Fruit fly (Drosophila melanogaster) whole organism, embryonic: ENCODE measurements around the gene Cad88C.

ENCODE experiments used
- Antp ChIP-seq: fragments of 200-800 bp; sonication (Bioruptor generic); optimal IDR thresholded peaks from 3 replicates; lab custom pipeline; 2016; ENCODE audit warnings: missing biosample characterization, missing genetic modification characterization
- Atf-2 ChIP-seq: fragments of 200-800 bp; sonication (Bioruptor generic); optimal IDR thresholded peaks from 2 replicates; lab custom pipeline; 2016; ENCODE audit warnings: missing biosample characterization, missing genetic modification characterization
- CG11247 ChIP-seq: fragments of 200-800 bp; sonication (Bioruptor generic); IDR thresholded peaks from 2 replicates; pipeline ENCODE4 v1.3.6; 2022; ENCODE audit warnings: missing biosample characterization, missing genetic modification characterization
- CG12769 ChIP-seq: fragments of 200-800 bp; sonication (Bioruptor generic); optimal IDR thresholded peaks from 2 replicates; lab custom pipeline; 2019; ENCODE audit warnings: missing biosample characterization, mild to moderate bottlenecking, missing genetic modification characterization, moderate library complexity
- CG13296 ChIP-seq: fragments of 200-800 bp; sonication (Bioruptor generic); optimal IDR thresholded peaks from 3 replicates; lab custom pipeline; 2018; ENCODE audit warnings: missing biosample characterization, mild to moderate bottlenecking, missing genetic modification characterization
- CG13894 ChIP-seq: fragments of 200-800 bp; sonication (Bioruptor generic); optimal IDR thresholded peaks from 3 replicates; lab custom pipeline; 2018; ENCODE audit warnings: missing biosample characterization, mild to moderate bottlenecking, missing genetic modification characterization, moderate library complexity
- CG15269 ChIP-seq: fragments of 200-800 bp; sonication (Bioruptor generic); optimal IDR thresholded peaks from 2 replicates; lab custom pipeline; 2018; ENCODE audit warnings: missing biosample characterization, mild to moderate bottlenecking, missing genetic modification characterization, moderate library complexity
- CG15696 ChIP-seq: fragments of 200-800 bp; sonication (Bioruptor generic); optimal IDR thresholded peaks from 2 replicates; lab custom pipeline; 2019; ENCODE audit warnings: missing biosample characterization, mild to moderate bottlenecking, missing genetic modification characterization, moderate library complexity
- CG17328 ChIP-seq: fragments of 200-800 bp; sonication (Bioruptor generic); IDR thresholded peaks from 2 replicates; pipeline ENCODE4 v1.3.6; 2022; ENCODE audit warnings: missing biosample characterization, missing genetic modification characterization
- CG18011 ChIP-seq: fragments of 200-800 bp; sonication (Bioruptor generic); optimal IDR thresholded peaks from 2 replicates; lab custom pipeline; 2017; ENCODE audit warnings: missing biosample characterization, missing genetic modification characterization, mild to moderate bottlenecking, moderate library complexity, missing genotype
- CG18764 ChIP-seq: fragments of 200-800 bp; sonication (Bioruptor generic); optimal IDR thresholded peaks from 3 replicates; lab custom pipeline; 2016; ENCODE audit warnings: missing biosample characterization, missing genetic modification characterization
- CG30431 ChIP-seq: fragments of 200-800 bp; sonication (Bioruptor generic); optimal IDR thresholded peaks from 2 replicates; lab custom pipeline; 2017; ENCODE audit warnings: missing biosample characterization, missing genetic modification characterization
- CG3847 ChIP-seq: fragments of 200-800 bp; sonication (Bioruptor generic); IDR thresholded peaks from 2 replicates; pipeline ENCODE4 v1.3.6; 2022; ENCODE audit warnings: missing biosample characterization, missing genetic modification characterization
- CG3995 ChIP-seq: fragments of 200-800 bp; sonication (Bioruptor generic); optimal IDR thresholded peaks from 3 replicates; lab custom pipeline; 2016; ENCODE audit warnings: missing biosample characterization, missing genetic modification characterization
- CG4360 ChIP-seq: fragments of 200-800 bp; sonication (Bioruptor generic); IDR thresholded peaks from 2 replicates; pipeline ENCODE4 v1.3.6; 2022; ENCODE audit warnings: missing biosample characterization, missing genetic modification characterization
- CG4820 ChIP-seq: fragments of 200-800 bp; sonication (Bioruptor generic); optimal IDR thresholded peaks from 3 replicates; lab custom pipeline; 2016; ENCODE audit warnings: missing biosample characterization, missing genetic modification characterization
- CG5245 ChIP-seq: fragments of 200-800 bp; sonication (Bioruptor generic); optimal IDR thresholded peaks from 3 replicates; lab custom pipeline; 2016; ENCODE audit warnings: missing biosample characterization, missing genetic modification characterization
- CG6272 ChIP-seq: fragments of 200-800 bp; sonication (Bioruptor generic); IDR thresholded peaks from 2 replicates; pipeline ENCODE4 v1.3.6; 2022; ENCODE audit warnings: missing biosample characterization, missing genetic modification characterization
- CG7839 ChIP-seq: fragments of 200-800 bp; sonication (Bioruptor generic); optimal IDR thresholded peaks from 3 replicates; lab custom pipeline; 2018; ENCODE audit warnings: missing biosample characterization, mild to moderate bottlenecking, missing genetic modification characterization, moderate library complexity
- CG8359 ChIP-seq: fragments of 200-800 bp; sonication (Bioruptor generic); optimal IDR thresholded peaks from 2 replicates; lab custom pipeline; 2017; ENCODE audit warnings: missing biosample characterization, mild to moderate bottlenecking, missing genetic modification characterization, borderline replicate concordance
- CG8944 ChIP-seq: fragments of 200-800 bp; sonication (Bioruptor generic); optimal IDR thresholded peaks from 3 replicates; lab custom pipeline; 2016; ENCODE audit warnings: missing biosample characterization, missing genetic modification characterization
- CG9797 ChIP-seq: fragments of 200-800 bp; sonication (Bioruptor generic); optimal IDR thresholded peaks from 3 replicates; lab custom pipeline; 2018; ENCODE audit warnings: missing biosample characterization, mild to moderate bottlenecking, missing genetic modification characterization
- CHES-1-like ChIP-seq: fragments of 200-800 bp; sonication (Bioruptor generic); optimal IDR thresholded peaks from 2 replicates; lab custom pipeline; 2016; ENCODE audit warnings: missing biosample characterization, missing genetic modification characterization
- Doc3 ChIP-seq: fragments of 200-800 bp; sonication (Bioruptor generic); IDR thresholded peaks from 3 replicates; pipeline ENCODE4 v1.3.6; 2022; ENCODE audit warnings: missing biosample characterization, missing genetic modification characterization; ENCODE audit not compliant: partially characterized antibody
- E2f1 ChIP-seq: fragments of 200-800 bp; sonication (Bioruptor generic); IDR thresholded peaks from 2 replicates; pipeline ENCODE4 v1.3.6; 2022; ENCODE audit warnings: missing biosample characterization, missing genetic modification characterization
- GATAe ChIP-seq: fragments of 200-800 bp; sonication (Bioruptor generic); conservative IDR thresholded peaks from 2 replicates; pipeline ENCODE4 v1.3.6; 2022; ENCODE audit warnings: missing biosample characterization, missing genetic modification characterization
- Hr39 ChIP-seq: fragments of >200 bp; optimal IDR thresholded peaks from 2 replicates; lab custom pipeline; 2017
- Hr51 ChIP-seq, 2 experiments: fragments of 200-800 bp; sonication (Bioruptor generic); optimal IDR thresholded peaks; 2 replicates in 1 of 2; 3 replicates in 1 of 2; lab custom pipeline; 2016 to 2018; ENCODE audit warnings: missing biosample characterization in 2 of 2, missing genetic modification characterization in 2 of 2, mild to moderate bottlenecking in 1 of 2, moderate library complexity in 1 of 2
- MESR4 ChIP-seq: fragments of 200-800 bp; sonication (Bioruptor generic); optimal IDR thresholded peaks from 2 replicates; lab custom pipeline; 2018; ENCODE audit warnings: missing biosample characterization, mild to moderate bottlenecking, missing genetic modification characterization, moderate library complexity
- Nf-YB ChIP-seq: fragments of 200-800 bp; sonication (Bioruptor generic); optimal IDR thresholded peaks from 3 replicates; lab custom pipeline; 2019; ENCODE audit warnings: missing biosample characterization, mild to moderate bottlenecking, missing genetic modification characterization, moderate library complexity
- Sry-β ChIP-seq: fragments of 200-800 bp; sonication (Bioruptor generic); optimal IDR thresholded peaks from 2 replicates; lab custom pipeline; 2018; ENCODE audit warnings: missing biosample characterization, mild to moderate bottlenecking, missing genetic modification characterization, moderate library complexity
- Usf ChIP-seq: fragments of 200-800 bp; sonication (Bioruptor generic); optimal IDR thresholded peaks from 2 replicates; lab custom pipeline; 2017; ENCODE audit warnings: missing genotype, missing biosample characterization, missing genetic modification characterization
- crp ChIP-seq, 2 experiments: fragments of 200-800 bp; sonication (Bioruptor generic); optimal IDR thresholded peaks; 2 replicates in 1 of 2; 3 replicates in 1 of 2; lab custom pipeline; 2017; ENCODE audit warnings: missing biosample characterization in 2 of 2, missing genetic modification characterization in 2 of 2, mild to moderate bottlenecking in 1 of 2, moderate library complexity in 1 of 2
- dan ChIP-seq: fragments of 200-800 bp; sonication (Bioruptor generic); IDR thresholded peaks from 2 replicates; pipeline ENCODE4 v1.3.6; 2022; ENCODE audit warnings: missing biosample characterization, missing genetic modification characterization
- dm ChIP-seq: fragments of 200-800 bp; sonication (Bioruptor generic); optimal IDR thresholded peaks from 3 replicates; lab custom pipeline; 2016; ENCODE audit warnings: missing biosample characterization, missing genetic modification characterization
- fd102C ChIP-seq: fragments of 200-800 bp; sonication (Bioruptor generic); optimal IDR thresholded peaks from 2 replicates; lab custom pipeline; 2018; ENCODE audit warnings: missing biosample characterization, mild to moderate bottlenecking, missing genetic modification characterization, moderate library complexity
- fd96Cb ChIP-seq: fragments of 200-800 bp; sonication (Bioruptor generic); optimal IDR thresholded peaks from 2 replicates; lab custom pipeline; 2018; ENCODE audit warnings: missing biosample characterization, mild to moderate bottlenecking, missing genetic modification characterization, moderate library complexity
- gcm ChIP-seq: fragments of 200-800 bp; sonication (Bioruptor generic); optimal IDR thresholded peaks from 2 replicates; lab custom pipeline; 2019; ENCODE audit warnings: missing biosample characterization, mild to moderate bottlenecking, missing genetic modification characterization, moderate library complexity
- jumu ChIP-seq: fragments of 200-800 bp; sonication (Bioruptor generic); optimal IDR thresholded peaks from 3 replicates; lab custom pipeline; 2016; ENCODE audit warnings: missing biosample characterization, missing genetic modification characterization
- lab ChIP-seq: fragments of 200-800 bp; sonication (Bioruptor generic); optimal IDR thresholded peaks from 3 replicates; lab custom pipeline; 2017; ENCODE audit warnings: missing biosample characterization, missing genetic modification characterization, mild to moderate bottlenecking, moderate library complexity, missing genetic modification reagents
- lilli ChIP-seq: fragments of 200-800 bp; sonication (Bioruptor generic); optimal IDR thresholded peaks from 3 replicates; lab custom pipeline; 2016; ENCODE audit warnings: missing biosample characterization, missing genetic modification characterization
- nau ChIP-seq: fragments of 200-800 bp; sonication (Bioruptor generic); optimal IDR thresholded peaks from 3 replicates; lab custom pipeline; 2017; ENCODE audit warnings: missing biosample characterization, mild to moderate bottlenecking, missing genetic modification characterization, missing genetic modification reagents
- onecut ChIP-seq: fragments of 200-800 bp; sonication (Bioruptor generic); IDR thresholded peaks from 2 replicates; pipeline ENCODE4 v1.3.6; 2022; ENCODE audit warnings: missing biosample characterization, missing genetic modification characterization
- psq ChIP-seq: fragments of 200-800 bp; sonication (Bioruptor generic); optimal IDR thresholded peaks from 2 replicates; lab custom pipeline; 2017; ENCODE audit warnings: missing biosample characterization, missing genetic modification characterization
- rib ChIP-seq: fragments of 200-800 bp; sonication (Bioruptor generic); IDR thresholded peaks from 2 replicates; pipeline ENCODE4 v1.3.6; 2022; ENCODE audit warnings: missing biosample characterization, missing genetic modification characterization
- run ChIP-seq: fragments of 200-800 bp; sonication (Bioruptor generic); optimal IDR thresholded peaks from 3 replicates; lab custom pipeline; 2018; ENCODE audit warnings: missing biosample characterization, mild to moderate bottlenecking, missing genetic modification characterization
- sug ChIP-seq: fragments of 200-800 bp; optimal IDR thresholded peaks from 2 replicates; lab custom pipeline; 2019; ENCODE audit warnings: missing biosample characterization, mild to moderate bottlenecking, missing genetic modification characterization, moderate library complexity
- ttk ChIP-seq: fragments of 200-800 bp; sonication (Bioruptor generic); IDR thresholded peaks from 2 replicates; pipeline ENCODE4 v2.1.2; 2022; ENCODE audit warnings: missing biosample characterization, missing genetic modification characterization
- zen2 ChIP-seq: fragments of 200-800 bp; sonication (Bioruptor generic); IDR thresholded peaks from 3 replicates; pipeline ENCODE4 v1.3.6; 2022; ENCODE audit warnings: missing biosample characterization, missing genetic modification characterization; ENCODE audit not compliant: partially characterized antibody

The Cad88C gene

dm6 chr3R:14649307-14650239 lies 19.3 kb downstream of the Cad88C start (continued):
- no peak for TF ChIP-seq rib (GFP tag; lab: Robert Waterston, UW)
- no peak for TF ChIP-seq sug (tag; lab: Kevin White, UChicago)
- TF ChIP-seq CG18011 (GFP tag; lab: Kevin White, UChicago): peak; percentile 35
- no peak for TF ChIP-seq CG13894 (tag; lab: Kevin White, UChicago)
- no peak for TF ChIP-seq nau (GFP tag; lab: Kevin White, UChicago)
- no peak for TF ChIP-seq Antp
- TF ChIP-seq CG15269 (tag; lab: Kevin White, UChicago): no peak
- TF ChIP-seq CG8359: no peak
- TF ChIP-seq Usf (GFP tag; lab: Kevin White, UChicago): peak; percentile 6
- TF ChIP-seq Hr39: no peak
- TF ChIP-seq dm (GFP tag; lab: Kevin White, UChicago): no peak
- no peak for TF ChIP-seq run (tag; lab: Kevin White, UChicago)
- peak; percentile 66 for TF ChIP-seq psq
- TF ChIP-seq CG15696 (tag; lab: Kevin White, UChicago): no peak
- TF ChIP-seq dan (GFP tag; lab: Robert Waterston, UW): no peak
- TF ChIP-seq lab (GFP tag; lab: Kevin White, UChicago): no peak
- no peak for TF ChIP-seq CHES-1-like
- no peak for TF ChIP-seq Hr51 (GFP tag; optimal IDR thresholded peaks at IDR 0.05; lab: Kevin White, UChicago)
- no peak for TF ChIP-seq CG6272 (GFP tag; lab: Robert Waterston, UW)
- no peak for TF ChIP-seq CG12769 (tag; lab: Kevin White, UChicago)
- TF ChIP-seq fd102C (GFP tag; lab: Kevin White, UChicago): no peak
- no peak for TF ChIP-seq onecut
- TF ChIP-seq CG3847 (GFP tag; lab: Robert Waterston, UW): no peak
- TF ChIP-seq CG13296 (GFP tag; lab: Kevin White, UChicago): no peak
- no peak for TF ChIP-seq Atf-2 (GFP tag; lab: Kevin White, UChicago)
- TF ChIP-seq E2f1 (GFP tag; lab: Robert Waterston, UW): no peak
- TF ChIP-seq fd96Cb (tag; lab: Kevin White, UChicago): no peak
- no peak for TF ChIP-seq CG18764 (GFP tag; lab: Kevin White, UChicago)
- no peak for TF ChIP-seq zen2 (GFP tag; lab: Robert Waterston, UW)
- TF ChIP-seq Sry-β (GFP tag; lab: Kevin White, UChicago): no peak
- TF ChIP-seq MESR4 (GFP tag; lab: Kevin White, UChicago): no peak
- no peak for TF ChIP-seq jumu
- no peak for TF ChIP-seq CG4820
- TF ChIP-seq GATAe (GFP tag; lab: Robert Waterston, UW): no peak
- TF ChIP-seq gcm: no peak
- no peak for TF ChIP-seq CG9797 (GFP tag; lab: Kevin White, UChicago)
- TF ChIP-seq CG4360 (GFP tag; lab: Robert Waterston, UW): 0 out of 2 replicates have a peak, but pooled peaks have one; percentile 34
- TF ChIP-seq CG7839 (tag; lab: Kevin White, UChicago): no peak
- TF ChIP-seq CG5245 (GFP tag; lab: Kevin White, UChicago): no peak
- no peak for TF ChIP-seq CG11247
- TF ChIP-seq CG3995 (GFP tag; lab: Kevin White, UChicago): peak; percentile 9
- no peak for TF ChIP-seq CG8944 (GFP tag; lab: Kevin White, UChicago)
- peak; percentile 49 for TF ChIP-seq lilli (GFP tag; lab: Kevin White, UChicago)
- TF ChIP-seq CG17328 (GFP tag; lab: Robert Waterston, UW): 0 out of 2 replicates have a peak, but pooled peaks have one; percentile 7
- TF ChIP-seq CG30431 (GFP tag; lab: Kevin White, UChicago): no peak
- peak; percentile 10; the same call in 1 of the 2 replicates for TF ChIP-seq ttk (GFP tag; lab: Robert Waterston, UW)
- TF ChIP-seq Doc3 (GFP tag; lab: Robert Waterston, UW): no peak
- TF ChIP-seq Nf-YB (GFP tag; lab: Kevin White, UChicago): no peak
- no peak for TF ChIP-seq crp (GFP tag; optimal IDR thresholded peaks at IDR 0.05; lab: Kevin White, UChicago)
